Worm (Caenorhabditis elegans) whole organism, early embryonic: ENCODE results near the gene F09E10.1.

Source experiments
- B0310.2 ChIP-seq: sonication (generic microtip); optimal IDR thresholded peaks from 2 replicates; lab custom pipeline; 2016; ENCODE audit warnings: mild to moderate bottlenecking, missing genetic modification characterization, missing compliant biosample characterization
- aly-1 ChIP-seq: sonication (generic microtip); optimal IDR thresholded peaks from 2 replicates; lab custom pipeline; 2016; ENCODE audit warnings: missing genetic modification characterization, missing compliant biosample characterization
- ama-1 ChIP-seq: fragments of 150-350 bp; optimal IDR thresholded peaks from 2 replicates; lab custom pipeline; 2014
- ceh-13 ChIP-seq: fragments of 200-800 bp; sonication (Bioruptor generic); optimal IDR thresholded peaks from 2 replicates; lab custom pipeline; 2018; ENCODE audit warnings: mild to moderate bottlenecking, missing genetic modification characterization, missing compliant biosample characterization
- ceh-36 ChIP-seq: sonication (generic microtip); optimal IDR thresholded peaks from 2 replicates; lab custom pipeline; 2016; ENCODE audit warnings: missing genetic modification characterization, inconsistent platforms, missing compliant biosample characterization
- ets-7 ChIP-seq: sonication (generic microtip); optimal IDR thresholded peaks from 2 replicates; lab custom pipeline; 2016; ENCODE audit warnings: missing genotype, missing genetic modification characterization, missing compliant biosample characterization
- flt-1 ChIP-seq: fragments of 200-800 bp; sonication (Bioruptor generic); IDR thresholded peaks from 2 replicates; pipeline ENCODE4 v1.3.6; 2022; ENCODE audit warnings: missing genetic modification characterization, missing compliant biosample characterization
- hmbx-1 ChIP-seq: sonication (generic microtip); optimal IDR thresholded peaks from 2 replicates; lab custom pipeline; 2016; ENCODE audit warnings: mild to moderate bottlenecking, missing genetic modification characterization, missing compliant biosample characterization
- hmg-4 ChIP-seq: fragments of 200-800 bp; sonication (Bioruptor generic); optimal IDR thresholded peaks from 2 replicates; lab custom pipeline; 2018; ENCODE audit warnings: mild to moderate bottlenecking, missing genetic modification characterization, missing compliant biosample characterization
- hnd-1 ChIP-seq: sonication (generic microtip); optimal IDR thresholded peaks from 2 replicates; lab custom pipeline; 2016; ENCODE audit warnings: missing genetic modification characterization, missing compliant biosample characterization
- pes-1 ChIP-seq: fragments of 200-800 bp; sonication (Bioruptor generic); IDR thresholded peaks from 2 replicates; pipeline ENCODE4 v1.3.6; 2022; ENCODE audit warnings: missing genetic modification reagents, missing genetic modification characterization, missing compliant biosample characterization
- scrt-1 ChIP-seq: fragments of 200-800 bp; sonication (Bioruptor generic); IDR thresholded peaks from 2 replicates; pipeline ENCODE4 v1.3.6; 2022; ENCODE audit warnings: missing genetic modification characterization, missing compliant biosample characterization
- tra-4 ChIP-seq: sonication (generic microtip); optimal IDR thresholded peaks from 2 replicates; lab custom pipeline; 2017; ENCODE audit warnings: missing genetic modification characterization, missing compliant biosample characterization

- TF ChIP-seq tra-4 (no peak), ceh-36 (tag; lab: Kevin White, UChicago) (no peak), ama-1 (lab: Kevin White, UChicago) (no peak), scrt-1 (GFP tag; lab: Robert Waterston, UW) (no peak), flt-1 (GFP tag; lab: Robert Waterston, UW) (no peak), hnd-1 (no peak), aly-1 (no peak), B0310.2 (tag; lab: Kevin White, UChicago) (no peak), ceh-13 (GFP tag; lab: Kevin White, UChicago) (no peak), ets-7 (tag; lab: Kevin White, UChicago) (no peak), hmg-4 (GFP tag; lab: Kevin White, UChicago) (no peak), hmbx-1 (tag; lab: Kevin White, UChicago) (no peak), pes-1 (GFP tag; lab: Robert Waterston, UW) (no peak)
Observed at ce11 chrX:1491036-1491435, 11.6 kb upstream of the F09E10.1 start.
